Fruit fly (Drosophila melanogaster): ENCODE results near the gene CG13679.

- TF ChIP-seq CTCF (optimal IDR thresholded peaks at IDR 0.05) (no peak), CG8478 (optimal IDR thresholded peaks at IDR 0.05) (no peak)
Observed at dm6 chr3L:8175818-8176217, 26.8 kb upstream of the CG13679 start, which contains the start of gene RecQ4.
